Worm (Caenorhabditis elegans) whole organism, early embryonic: ENCODE results near the gene pat-9.
"Not testable (repeated sequence)": the region's sequence is repeated elsewhere in the genome, so short reads cannot be mapped to it uniquely, and the experiment has no call there.

ENCODE experiments used
- B0310.2 ChIP-seq: sonication (generic microtip); optimal IDR thresholded peaks from 2 replicates; lab custom pipeline; 2016; ENCODE audit warnings: mild to moderate bottlenecking, missing genetic modification characterization, missing compliant biosample characterization
- F13C5.2 ChIP-seq: sonication (generic microtip); optimal IDR thresholded peaks from 2 replicates; lab custom pipeline; 2017; ENCODE audit warnings: mild to moderate bottlenecking, missing genetic modification characterization, inconsistent platforms, missing compliant biosample characterization
- aly-1 ChIP-seq: sonication (generic microtip); optimal IDR thresholded peaks from 2 replicates; lab custom pipeline; 2016; ENCODE audit warnings: missing genetic modification characterization, missing compliant biosample characterization
- ama-1 ChIP-seq: fragments of 150-350 bp; optimal IDR thresholded peaks from 2 replicates; lab custom pipeline; 2014
- ceh-13 ChIP-seq: fragments of 200-800 bp; sonication (Bioruptor generic); optimal IDR thresholded peaks from 2 replicates; lab custom pipeline; 2018; ENCODE audit warnings: mild to moderate bottlenecking, missing genetic modification characterization, missing compliant biosample characterization
- ceh-36 ChIP-seq: sonication (generic microtip); optimal IDR thresholded peaks from 2 replicates; lab custom pipeline; 2016; ENCODE audit warnings: missing genetic modification characterization, inconsistent platforms, missing compliant biosample characterization
- ets-7 ChIP-seq: sonication (generic microtip); optimal IDR thresholded peaks from 2 replicates; lab custom pipeline; 2016; ENCODE audit warnings: missing genotype, missing genetic modification characterization, missing compliant biosample characterization
- flt-1 ChIP-seq: fragments of 200-800 bp; sonication (Bioruptor generic); IDR thresholded peaks from 2 replicates; pipeline ENCODE4 v1.3.6; 2022; ENCODE audit warnings: missing genetic modification characterization, missing compliant biosample characterization
- hmbx-1 ChIP-seq: sonication (generic microtip); optimal IDR thresholded peaks from 2 replicates; lab custom pipeline; 2016; ENCODE audit warnings: mild to moderate bottlenecking, missing genetic modification characterization, missing compliant biosample characterization
- hmg-4 ChIP-seq: fragments of 200-800 bp; sonication (Bioruptor generic); optimal IDR thresholded peaks from 2 replicates; lab custom pipeline; 2018; ENCODE audit warnings: mild to moderate bottlenecking, missing genetic modification characterization, missing compliant biosample characterization
- hnd-1 ChIP-seq: sonication (generic microtip); optimal IDR thresholded peaks from 2 replicates; lab custom pipeline; 2016; ENCODE audit warnings: missing genetic modification characterization, missing compliant biosample characterization
- pes-1 ChIP-seq: fragments of 200-800 bp; sonication (Bioruptor generic); IDR thresholded peaks from 2 replicates; pipeline ENCODE4 v1.3.6; 2022; ENCODE audit warnings: missing genetic modification reagents, missing genetic modification characterization, missing compliant biosample characterization
- scrt-1 ChIP-seq: fragments of 200-800 bp; sonication (Bioruptor generic); IDR thresholded peaks from 2 replicates; pipeline ENCODE4 v1.3.6; 2022; ENCODE audit warnings: missing genetic modification characterization, missing compliant biosample characterization
- sea-1 ChIP-seq: fragments of 200-800 bp; sonication (Bioruptor generic); conservative IDR thresholded peaks from 2 replicates; pipeline ENCODE4 v1.3.6; 2022; ENCODE audit warnings: missing genetic modification characterization, missing compliant biosample characterization
- tbx-11 ChIP-seq: fragments of 200-800 bp; sonication (Bioruptor generic); IDR thresholded peaks from 2 replicates; pipeline ENCODE4 v1.3.6; 2022; ENCODE audit warnings: missing genetic modification characterization, missing compliant biosample characterization
- tbx-37 ChIP-seq: fragments of 200-800 bp; sonication (Bioruptor generic); conservative IDR thresholded peaks from 2 replicates; pipeline ENCODE4 v1.3.6; 2022; ENCODE audit warnings: missing genetic modification reagents, missing genetic modification characterization, missing compliant biosample characterization
- tra-4 ChIP-seq: sonication (generic microtip); optimal IDR thresholded peaks from 2 replicates; lab custom pipeline; 2017; ENCODE audit warnings: missing genetic modification characterization, missing compliant biosample characterization

The pat-9 gene

DNA sequence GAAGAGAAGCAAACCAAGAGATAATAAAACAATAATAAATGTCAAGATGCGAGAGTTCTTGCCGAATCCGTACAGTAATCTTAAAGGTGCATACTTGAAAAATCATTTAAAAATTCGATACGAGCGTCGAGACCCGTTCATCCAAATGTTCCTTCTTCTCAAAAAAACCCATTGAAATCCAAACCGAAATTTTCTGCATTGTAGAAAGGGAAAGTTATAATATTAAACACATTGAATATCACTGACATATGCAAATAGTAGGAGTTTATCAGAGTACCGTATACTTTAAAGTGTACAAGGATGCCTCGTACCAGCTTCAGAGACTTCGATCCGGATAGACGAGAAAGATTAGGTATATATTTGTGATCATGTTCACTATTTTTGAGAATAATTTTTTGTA is 21.4 kb upstream of the pat-9 start, which contains the start of gene T25D1.2:
TSS of gene T25D1.2 (plus strand) at position 301 of the 400 bp plus-strand sequence.
- TF ChIP-seq ceh-13 (GFP tag; lab: Kevin White, UChicago); ceh-36 (tag; lab: Kevin White, UChicago); aly-1 (tag; lab: Kevin White, UChicago): not testable (repeated sequence)

DNA sequence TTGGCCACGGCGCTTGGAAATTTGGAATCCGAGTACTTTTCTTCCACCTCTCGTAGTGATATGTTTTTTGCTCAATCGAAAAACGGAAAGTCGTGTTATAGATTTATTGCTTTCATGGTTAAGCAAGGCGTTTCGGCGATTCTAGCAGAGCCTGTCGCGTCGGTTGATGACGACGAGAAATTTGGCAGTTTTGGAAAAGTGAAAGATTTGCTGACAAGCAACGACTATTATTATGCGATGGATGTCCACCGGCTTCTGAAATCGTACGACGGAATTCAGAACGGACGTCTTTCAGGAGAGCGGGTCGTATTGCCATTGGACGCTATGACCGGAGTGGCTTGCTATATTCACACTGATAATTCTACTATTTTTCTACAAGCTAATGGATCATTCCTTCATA is 17.9 kb upstream of the pat-9 start:
- TF ChIP-seq flt-1 (GFP tag; lab: Robert Waterston, UW) (no peak), scrt-1 (no peak), ama-1 (lab: Kevin White, UChicago) (no peak), tra-4 (no peak), tbx-37 (GFP tag; lab: Robert Waterston, UW) (no peak), F13C5.2 (tag; lab: Kevin White, UChicago) (no peak), ets-7 (tag; lab: Kevin White, UChicago) (no peak), sea-1 (GFP tag; lab: Robert Waterston, UW) (no peak), ceh-13 (GFP tag; lab: Kevin White, UChicago) (no peak), hnd-1 (tag; lab: Kevin White, UChicago) (no peak), B0310.2 (no peak), tbx-11 (no peak), ceh-36 (tag; lab: Kevin White, UChicago) (no peak), hmbx-1 (tag; lab: Kevin White, UChicago) (no peak), aly-1 (tag; lab: Kevin White, UChicago) (no peak), pes-1 (GFP tag; lab: Robert Waterston, UW) (no peak), hmg-4 (GFP tag; lab: Kevin White, UChicago) (no peak)

DNA sequence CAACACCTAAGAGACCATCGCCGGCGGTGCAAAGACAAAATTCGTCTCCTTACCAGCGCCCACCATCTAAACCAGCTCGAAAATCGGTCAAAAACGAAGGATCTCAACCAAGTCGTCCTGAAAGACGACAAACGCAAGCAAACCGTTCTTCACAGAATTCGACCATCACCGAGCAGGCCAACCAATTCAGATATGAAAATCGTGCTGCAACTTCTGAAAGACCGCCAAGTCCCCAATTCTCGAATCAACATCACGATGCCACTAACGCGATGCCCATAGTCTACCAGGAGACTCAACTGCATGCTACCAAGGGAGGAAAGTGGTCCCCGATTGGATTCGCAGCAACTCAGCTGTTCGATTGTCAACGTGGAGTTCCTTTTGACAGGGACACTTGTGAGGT is 17.2 kb upstream of the pat-9 start, which contains the start of gene T25D1.1:
TSS of gene T25D1.1 (plus strand) at position 301 of the 400 bp plus-strand sequence.
- TF ChIP-seq flt-1 (GFP tag; lab: Robert Waterston, UW) (no peak), tra-4 (no peak), ceh-36 (tag; lab: Kevin White, UChicago) (no peak), ama-1 (lab: Kevin White, UChicago) (no peak), ceh-13 (GFP tag; lab: Kevin White, UChicago) (no peak), B0310.2 (no peak), pes-1 (GFP tag; lab: Robert Waterston, UW) (no peak), scrt-1 (no peak), tbx-37 (GFP tag; lab: Robert Waterston, UW) (no peak), hmg-4 (GFP tag; lab: Kevin White, UChicago) (no peak), aly-1 (tag; lab: Kevin White, UChicago) (no peak), hmbx-1 (tag; lab: Kevin White, UChicago) (no peak), F13C5.2 (tag; lab: Kevin White, UChicago) (no peak), hnd-1 (tag; lab: Kevin White, UChicago) (no peak), ets-7 (tag; lab: Kevin White, UChicago) (no peak), tbx-11 (no peak), sea-1 (GFP tag; lab: Robert Waterston, UW) (no peak)

DNA sequence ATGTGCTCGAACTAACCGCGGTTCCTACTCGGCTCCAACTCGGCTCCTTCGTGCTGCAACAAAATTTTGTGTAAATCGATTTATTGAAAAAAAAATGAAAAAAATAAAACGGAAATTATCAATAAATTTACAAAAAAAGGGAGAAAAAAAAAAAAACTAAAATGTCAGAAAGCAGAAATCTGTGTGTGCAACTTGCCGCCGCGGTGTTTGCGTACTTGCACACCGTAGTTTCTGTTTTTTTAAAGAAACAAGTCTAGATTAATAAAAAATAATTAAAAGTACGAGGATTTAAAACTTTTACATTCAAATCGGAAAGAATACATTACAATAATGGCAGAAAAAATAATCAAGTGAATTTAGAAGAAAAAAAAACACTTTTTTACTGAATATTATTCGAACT is 15.0 kb upstream of the pat-9 start:
- TF ChIP-seq B0310.2 (no peak), aly-1 (tag; lab: Kevin White, UChicago) (no peak), F13C5.2 (tag; lab: Kevin White, UChicago) (no peak), tbx-11 (no peak), flt-1 (GFP tag; lab: Robert Waterston, UW) (no peak), ceh-13 (GFP tag; lab: Kevin White, UChicago) (no peak), hmbx-1 (tag; lab: Kevin White, UChicago) (no peak), hnd-1 (tag; lab: Kevin White, UChicago) (no peak)

DNA sequence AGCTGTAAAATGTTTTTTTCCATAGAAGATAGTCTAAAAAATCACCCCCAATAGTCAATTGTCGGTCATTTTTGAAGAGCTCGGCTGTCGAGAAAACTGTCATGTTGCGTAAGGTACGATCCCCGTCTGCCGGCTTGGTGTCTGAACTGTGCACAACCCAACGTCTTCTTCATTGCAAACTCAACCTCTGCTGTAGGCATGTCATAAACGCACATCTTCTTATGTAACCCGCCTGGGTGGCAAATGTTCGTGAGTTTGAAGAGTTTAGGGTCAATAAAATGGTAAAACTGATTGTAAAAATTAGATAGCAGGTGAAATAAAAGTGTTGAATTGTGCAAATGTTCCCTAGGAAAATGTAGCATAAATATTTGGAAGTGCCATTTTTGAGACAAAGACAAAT is 12.4 kb upstream of the pat-9 start:
- no peak for TF ChIP-seq aly-1 (tag; lab: Kevin White, UChicago)
- no peak for TF ChIP-seq ceh-13 (GFP tag; lab: Kevin White, UChicago)
- no peak for TF ChIP-seq ama-1 (lab: Kevin White, UChicago)
- no peak for TF ChIP-seq pes-1 (GFP tag; lab: Robert Waterston, UW)
- TF ChIP-seq B0310.2: no peak
- TF ChIP-seq hnd-1 (tag; lab: Kevin White, UChicago): no peak
- no peak for TF ChIP-seq hmg-4 (GFP tag; lab: Kevin White, UChicago)
- no peak for TF ChIP-seq ets-7 (tag; lab: Kevin White, UChicago)
- TF ChIP-seq sea-1 (GFP tag; lab: Robert Waterston, UW): no peak
- no peak for TF ChIP-seq tbx-11
- TF ChIP-seq flt-1 (GFP tag; lab: Robert Waterston, UW): no peak
- TF ChIP-seq scrt-1: no peak
- TF ChIP-seq F13C5.2 (tag; lab: Kevin White, UChicago): no peak
- no peak for TF ChIP-seq ceh-36 (tag; lab: Kevin White, UChicago)
- no peak for TF ChIP-seq tra-4
- no peak for TF ChIP-seq tbx-37 (GFP tag; lab: Robert Waterston, UW)
- no peak for TF ChIP-seq hmbx-1 (tag; lab: Kevin White, UChicago)

DNA sequence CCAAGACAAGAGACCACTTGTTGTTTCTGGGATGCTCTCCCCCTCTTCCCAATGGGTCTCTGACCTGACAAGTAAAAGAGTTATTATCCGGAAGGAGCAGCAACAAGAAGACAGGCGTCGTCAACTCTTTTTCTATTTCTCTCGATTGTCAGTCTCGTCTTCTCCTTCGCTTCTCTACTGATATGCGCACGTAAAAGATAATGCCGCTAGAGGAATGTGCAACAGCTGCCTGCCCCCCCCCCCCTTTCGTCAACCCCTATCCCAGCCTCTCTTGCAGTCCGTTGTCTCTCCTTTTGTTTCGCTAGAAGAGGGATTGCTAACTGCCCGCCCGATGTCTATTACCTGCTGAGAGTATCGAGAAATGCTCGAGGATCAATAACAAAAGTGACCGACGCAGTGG is 11.1 kb upstream of the pat-9 start:
- no peak for TF ChIP-seq pes-1 (GFP tag; lab: Robert Waterston, UW)
- TF ChIP-seq tra-4: no peak
- no peak for TF ChIP-seq ceh-13 (GFP tag; lab: Kevin White, UChicago)
- TF ChIP-seq hnd-1 (tag; lab: Kevin White, UChicago): no peak
- TF ChIP-seq tbx-37 (GFP tag; lab: Robert Waterston, UW): no peak
- TF ChIP-seq hmg-4 (GFP tag; lab: Kevin White, UChicago): peak; percentile 64

DNA sequence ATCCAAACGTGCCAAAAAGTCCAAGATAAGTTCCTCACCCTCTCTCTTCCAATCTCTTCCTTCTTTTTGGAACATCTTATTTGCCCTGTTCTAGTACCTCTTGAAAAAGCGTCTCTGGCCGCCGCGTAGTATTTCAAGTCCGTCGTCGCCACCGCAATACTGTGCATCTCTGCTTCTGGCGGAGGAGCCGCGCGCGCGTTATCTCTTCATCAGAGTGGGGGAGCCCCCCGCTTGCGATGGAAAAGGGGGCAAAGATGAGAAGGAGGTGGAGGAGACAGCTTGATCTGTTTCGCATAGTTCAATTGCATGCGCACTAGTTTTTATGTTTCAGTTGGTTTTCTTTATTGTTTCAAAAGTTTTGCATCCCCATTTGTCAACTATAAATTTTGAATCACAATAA is 8.9 kb upstream of the pat-9 start:
- no peak for TF ChIP-seq pes-1 (GFP tag; lab: Robert Waterston, UW)
- no peak for TF ChIP-seq tbx-11
- TF ChIP-seq B0310.2: no peak
- TF ChIP-seq flt-1 (GFP tag; lab: Robert Waterston, UW): no peak
- TF ChIP-seq F13C5.2 (tag; lab: Kevin White, UChicago): no peak
- TF ChIP-seq hmg-4 (GFP tag; lab: Kevin White, UChicago): no peak
- TF ChIP-seq tbx-37 (GFP tag; lab: Robert Waterston, UW): no peak
